Fruit fly (Drosophila melanogaster) whole organism, adult: ENCODE results near the gene bif.
A peak's percentile ranks its signal among the peaks of the same experiment; 100 is the strongest.

ENCODE experiments used
- CG14711 ChIP-seq: fragments of 200-800 bp; sonication (Bioruptor generic); optimal IDR thresholded peaks from 2 replicates; lab custom pipeline; 2018; ENCODE audit warnings: missing biosample characterization, mild to moderate bottlenecking, missing genetic modification characterization, moderate library complexity
- CG33017 ChIP-seq: fragments of 200-800 bp; sonication (Bioruptor generic); optimal IDR thresholded peaks from 2 replicates; lab custom pipeline; 2018; ENCODE audit warnings: missing biosample characterization, mild to moderate bottlenecking, missing genetic modification characterization, moderate library complexity
- CG5204 ChIP-seq: fragments of 200-800 bp; sonication (Bioruptor generic); optimal IDR thresholded peaks from 2 replicates; lab custom pipeline; 2016; ENCODE audit warnings: missing biosample characterization, missing genetic modification characterization
- CG7045 ChIP-seq: fragments of 200-800 bp; sonication (Bioruptor generic); optimal IDR thresholded peaks from 2 replicates; lab custom pipeline; 2017; ENCODE audit warnings: missing biosample characterization, mild to moderate bottlenecking, missing genetic modification characterization
- CG7101 ChIP-seq: fragments of 200-800 bp; sonication (Bioruptor generic); optimal IDR thresholded peaks from 2 replicates; lab custom pipeline; 2018; ENCODE audit warnings: missing biosample characterization, mild to moderate bottlenecking, missing genetic modification characterization, moderate library complexity
- Clk ChIP-seq: fragments of 200-800 bp; sonication (Bioruptor generic); optimal IDR thresholded peaks from 2 replicates; lab custom pipeline; 2017; ENCODE audit warnings: missing biosample characterization, missing genetic modification characterization
- Hr96 ChIP-seq: fragments of 200-800 bp; sonication (Bioruptor generic); optimal IDR thresholded peaks from 2 replicates; lab custom pipeline; 2016; ENCODE audit warnings: missing biosample characterization, missing genetic modification characterization
- Mnt ChIP-seq: fragments of 200-800 bp; sonication (Bioruptor generic); optimal IDR thresholded peaks from 2 replicates; lab custom pipeline; 2016; ENCODE audit warnings: missing biosample characterization, mild to moderate bottlenecking, missing genetic modification characterization
- bab1 ChIP-seq: fragments of 200-800 bp; sonication (Bioruptor generic); optimal IDR thresholded peaks from 3 replicates; lab custom pipeline; 2019; ENCODE audit warnings: missing biosample characterization, mild to moderate bottlenecking, missing genetic modification characterization, moderate library complexity
- cic ChIP-seq: fragments of 200-800 bp; sonication (Bioruptor generic); optimal IDR thresholded peaks from 2 replicates; lab custom pipeline; 2017; ENCODE audit warnings: missing biosample characterization, mild to moderate bottlenecking, missing genetic modification characterization, moderate library complexity
- cnc ChIP-seq, 2 experiments: fragments of >200 bp; optimal IDR thresholded peaks; 2 replicates each; lab custom pipeline; 2017
- kay ChIP-seq: fragments of 200-800 bp; sonication (Bioruptor generic); peaks from one replicate; lab custom pipeline; 2016; ENCODE audit warnings: missing biosample characterization, missing genetic modification characterization, borderline replicate concordance
- ovo ChIP-seq: fragments of 200-800 bp; sonication (Bioruptor generic); optimal IDR thresholded peaks from 2 replicates; lab custom pipeline; 2016; ENCODE audit warnings: missing biosample characterization, missing genetic modification characterization
- toe ChIP-seq: fragments of 200-800 bp; sonication (Bioruptor generic); optimal IDR thresholded peaks from 2 replicates; lab custom pipeline; 2016; ENCODE audit warnings: missing biosample characterization, missing genetic modification characterization

- no peak for TF ChIP-seq CG7101
- no peak for TF ChIP-seq kay
- no peak for TF ChIP-seq ovo
- no peak for TF ChIP-seq CG33017 (tag; lab: Kevin White, UChicago)
- peak; percentile 15 for TF ChIP-seq cic
- no peak for TF ChIP-seq CG7045 (GFP tag; lab: Kevin White, UChicago)
- TF ChIP-seq Clk (GFP tag; lab: Kevin White, UChicago), result no peak
- TF ChIP-seq Mnt (GFP tag; lab: Kevin White, UChicago), result peak; percentile 15
- TF ChIP-seq CG5204, result no peak
- TF ChIP-seq CG14711 (tag; lab: Kevin White, UChicago), result no peak
- TF ChIP-seq toe (GFP tag; lab: Kevin White, UChicago), result no peak
- TF ChIP-seq Hr96 (GFP tag; lab: Kevin White, UChicago), result no peak
- TF ChIP-seq bab1, result no peak
- no peak for TF ChIP-seq cnc (optimal IDR thresholded peaks at IDR 0.05; lab: Kevin White, UChicago)
Observed at dm6 chrX:11679461-11679860, 691 bp downstream of the bif start.
